Fruit fly (Drosophila melanogaster) S2 (cell line): ENCODE data around the gene CG42240.

Experiments
- CG8478 ChIP-seq: fragments of >200 bp; optimal IDR thresholded peaks from 2 replicates; lab custom pipeline; 2018
- CTCF ChIP-seq, 2 experiments: fragments of >200 bp; optimal IDR thresholded peaks; 2 replicates each; lab custom pipeline; 2018

Gene CG42240

DNA sequence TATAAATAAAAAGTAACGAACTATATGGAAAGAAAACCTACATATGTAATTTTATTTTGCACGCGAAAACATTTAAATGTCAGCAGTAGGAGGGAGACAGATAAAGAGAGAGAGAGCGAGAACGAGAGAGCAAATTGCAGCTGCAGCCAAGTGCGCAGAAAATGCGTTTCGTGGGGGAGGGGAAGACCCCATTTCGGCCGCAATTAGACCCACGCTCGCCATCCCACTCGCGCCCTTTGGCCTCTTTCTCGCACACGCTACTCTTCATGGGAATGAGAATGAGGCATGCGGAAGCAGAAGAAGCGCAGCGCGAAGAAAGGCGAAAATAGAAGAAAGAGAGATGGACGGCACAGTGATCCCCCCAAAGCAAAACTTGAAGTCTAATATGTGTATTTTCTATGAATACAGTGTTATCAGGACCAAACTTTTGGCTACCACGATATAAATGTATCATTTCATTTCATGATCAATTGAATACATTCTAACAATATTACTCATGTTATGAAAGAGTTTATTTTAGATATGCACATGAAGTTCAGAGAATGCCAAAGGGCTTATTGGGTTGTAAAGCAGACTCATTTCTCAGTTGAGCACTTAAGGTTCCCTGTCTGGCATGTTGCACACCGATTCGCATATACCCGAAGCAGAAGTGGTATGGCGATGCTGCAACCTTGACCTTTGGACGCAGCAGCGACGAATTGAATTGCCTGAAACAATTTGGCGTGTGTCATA, 2.5 kb downstream of the CG42240 start:
- TF ChIP-seq CG8478 (lab: Kevin White, UChicago) = no peak
- TF ChIP-seq CTCF (optimal IDR thresholded peaks at IDR 0.05; lab: Kevin White, UChicago) = no peak

DNA sequence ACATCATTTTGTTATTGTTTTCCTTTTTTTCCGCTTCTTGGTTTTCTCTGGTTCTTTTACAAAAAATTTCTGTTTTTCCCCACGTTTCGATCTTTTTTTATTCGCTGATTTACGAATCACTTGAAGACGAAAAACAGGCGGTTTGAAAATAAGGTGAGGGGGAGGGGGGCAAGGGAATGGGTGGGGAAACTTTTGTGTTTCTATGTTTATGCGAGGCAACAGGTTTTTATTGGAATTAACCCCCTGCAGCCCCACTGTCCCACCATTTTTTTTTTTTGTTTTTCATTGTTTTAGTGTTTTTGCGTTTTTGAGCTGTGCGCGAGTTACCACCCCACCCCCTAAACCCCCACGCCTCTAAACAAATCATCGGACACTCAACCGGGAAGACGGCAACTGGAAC, 4.3 kb downstream of the CG42240 start:
- no peak for TF ChIP-seq CG8478 (lab: Kevin White, UChicago)
- no peak for TF ChIP-seq CTCF (optimal IDR thresholded peaks at IDR 0.05; lab: Kevin White, UChicago)

DNA sequence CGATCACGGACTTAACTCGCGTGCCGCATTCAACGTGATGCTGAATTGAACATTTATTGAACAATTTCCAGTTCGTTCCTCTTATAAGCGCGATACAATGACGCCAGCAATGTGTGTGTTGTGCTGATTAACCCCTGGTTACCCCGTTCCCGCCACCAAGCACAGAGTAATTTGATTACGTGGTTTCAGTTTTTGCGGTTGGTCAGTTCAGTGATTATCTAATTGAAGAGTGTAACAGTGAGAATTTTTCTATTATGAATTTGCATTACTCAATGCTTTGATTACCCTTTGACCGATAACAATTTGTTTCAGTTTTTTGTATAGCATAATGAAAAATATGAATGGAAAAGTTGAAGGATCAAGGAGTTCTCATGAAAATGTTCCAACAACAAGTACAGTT, 7.1 kb downstream of the CG42240 start, which contains the start of gene CG3842:
Gene CG3842, plus strand, starts transcription at position 61 of the 400 bp plus-strand sequence.
- TF ChIP-seq CG8478 (lab: Kevin White, UChicago) = no peak
- no peak for TF ChIP-seq CTCF (optimal IDR thresholded peaks at IDR 0.05; lab: Kevin White, UChicago)

DNA sequence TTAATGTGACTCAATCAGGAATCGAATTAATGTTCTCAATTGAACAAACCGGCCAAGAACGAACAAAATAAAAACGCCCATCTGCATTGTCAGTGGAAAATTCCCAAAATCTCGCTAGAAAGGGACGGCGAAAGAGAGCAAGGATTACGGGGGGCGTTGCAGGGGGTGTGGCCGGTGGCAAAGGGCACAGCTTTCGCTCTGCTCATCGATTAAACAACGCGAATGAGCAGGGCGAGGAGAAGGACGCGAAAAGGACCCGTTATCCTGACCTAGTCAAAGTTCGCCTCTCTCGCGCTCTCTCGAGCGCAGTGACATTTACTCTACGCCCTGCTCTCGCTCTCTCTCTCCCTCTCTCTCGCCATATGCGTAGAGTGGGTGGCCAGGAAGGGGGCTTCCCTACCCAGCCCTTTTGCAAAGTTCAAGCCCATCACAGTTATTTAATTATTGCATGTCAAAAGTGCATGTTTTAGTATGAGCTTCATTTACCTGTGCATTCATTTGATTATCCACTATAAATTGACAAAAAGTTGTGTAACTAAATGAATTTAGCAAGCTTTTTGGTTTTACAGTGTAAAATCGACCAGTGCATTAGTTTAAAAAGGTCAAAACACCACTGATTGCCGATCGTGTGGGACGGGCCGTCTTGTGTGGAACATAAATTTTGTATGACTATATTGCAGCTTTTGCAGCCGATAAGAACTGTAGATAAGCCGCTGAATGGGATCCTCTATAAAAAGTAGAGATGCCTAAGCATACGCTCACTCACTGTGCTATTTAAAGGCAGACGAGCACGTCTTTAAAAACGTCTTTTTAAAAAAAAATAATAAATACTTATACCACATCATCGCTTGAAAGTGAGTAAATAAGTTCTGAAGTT, 8.3 kb downstream of the CG42240 start:
- TF ChIP-seq CG8478 (lab: Kevin White, UChicago) = no peak
- TF ChIP-seq CTCF (optimal IDR thresholded peaks at IDR 0.05; lab: Kevin White, UChicago) = no peak

DNA sequence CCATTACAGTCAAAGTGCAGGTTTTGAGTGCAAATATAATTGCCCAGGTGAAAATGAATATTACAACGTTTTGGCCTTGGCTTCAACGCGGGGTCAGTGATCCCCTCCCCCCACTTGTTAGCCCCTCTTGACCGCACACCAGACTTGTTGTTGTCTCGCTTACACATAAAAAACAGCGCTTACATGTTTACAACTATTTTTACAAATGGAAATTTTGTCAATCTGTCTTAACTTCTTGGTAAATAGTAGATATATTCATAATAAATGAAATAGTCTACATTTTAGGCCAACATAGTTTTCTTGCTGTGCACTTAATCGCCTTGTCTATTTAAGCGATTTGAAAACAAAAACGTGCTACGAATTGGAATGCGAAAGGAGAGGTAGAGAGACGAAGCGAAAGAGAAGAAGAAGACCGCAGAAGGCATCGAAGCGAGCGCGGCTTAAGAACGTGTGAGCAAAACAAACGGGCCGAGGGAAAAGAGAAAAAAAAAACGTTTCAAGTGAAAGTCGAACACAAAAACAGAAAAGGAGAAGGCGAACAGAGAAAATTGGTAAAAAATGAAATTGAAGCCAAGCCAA, 9.4 kb downstream of the CG42240 start:
- TF ChIP-seq CTCF (optimal IDR thresholded peaks at IDR 0.05; lab: Kevin White, UChicago) (no peak), CG8478 (lab: Kevin White, UChicago) (no peak)

DNA sequence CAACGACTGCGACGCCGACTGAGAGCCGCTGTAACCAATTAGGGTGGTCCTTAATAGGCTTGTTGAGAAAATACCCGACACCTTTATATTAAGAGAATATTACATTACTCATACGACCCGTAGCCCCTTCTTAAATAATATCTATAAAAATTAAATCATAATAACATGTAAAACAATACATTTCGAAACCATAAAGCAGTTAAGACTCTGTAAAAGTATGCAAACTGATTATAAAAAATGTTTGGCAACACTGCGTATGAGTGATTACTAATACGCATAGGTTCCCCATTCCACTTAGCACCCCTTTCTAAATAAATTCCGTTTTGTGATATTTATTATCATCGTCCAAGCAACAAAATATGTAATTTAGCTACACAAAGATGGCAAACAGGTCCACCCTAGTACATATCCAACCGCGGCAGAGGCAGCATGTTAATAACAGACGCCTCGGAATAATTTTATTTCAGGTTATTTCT, 10.0 kb downstream of the CG42240 start:
- TF ChIP-seq CTCF (optimal IDR thresholded peaks at IDR 0.05; lab: Kevin White, UChicago) (no peak), CG8478 (lab: Kevin White, UChicago) (no peak)

DNA sequence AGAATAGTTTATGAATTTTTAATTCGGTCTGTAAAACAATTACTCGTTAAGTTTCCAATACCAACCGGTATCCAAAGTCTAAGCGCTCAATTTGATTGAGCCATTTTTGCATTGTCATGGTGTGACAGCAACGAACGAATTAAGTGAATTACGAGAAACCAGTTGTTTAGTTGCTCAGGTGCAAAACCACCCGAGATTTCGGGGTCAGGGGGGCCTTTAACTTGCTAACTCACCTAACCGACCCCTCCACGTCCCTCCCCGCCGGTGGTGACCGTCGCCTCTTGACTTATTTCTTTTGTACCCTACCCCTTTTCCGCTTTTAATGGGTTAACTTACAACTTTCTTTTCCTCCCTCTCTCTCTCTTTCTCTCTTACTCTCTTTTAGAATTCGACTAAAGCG, 11.0 kb downstream of the CG42240 start:
- TF ChIP-seq CG8478 (lab: Kevin White, UChicago) (no peak), CTCF (optimal IDR thresholded peaks at IDR 0.05; lab: Kevin White, UChicago) (no peak)

DNA sequence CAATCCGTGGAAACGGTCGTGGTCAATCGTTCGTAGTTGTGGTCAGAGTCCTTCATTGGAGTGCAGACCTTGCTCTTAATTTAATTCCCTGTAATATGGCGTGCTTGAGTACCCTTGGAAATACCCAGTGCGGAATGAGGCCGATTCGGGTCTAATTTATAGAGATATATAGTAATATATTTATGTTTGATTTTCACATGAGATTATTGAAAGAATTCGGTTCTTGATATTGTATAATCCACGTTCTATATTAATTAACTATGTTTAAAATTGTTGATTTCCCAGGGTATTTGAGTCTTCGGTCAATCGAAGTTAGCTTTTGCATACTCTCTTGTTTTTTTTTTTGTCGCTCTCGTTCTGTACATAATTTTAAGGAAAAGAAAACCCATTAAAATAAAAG, 12.7 kb downstream of the CG42240 start:
- TF ChIP-seq CTCF (optimal IDR thresholded peaks at IDR 0.05; lab: Kevin White, UChicago) (no peak), CG8478 (lab: Kevin White, UChicago) (no peak)

DNA sequence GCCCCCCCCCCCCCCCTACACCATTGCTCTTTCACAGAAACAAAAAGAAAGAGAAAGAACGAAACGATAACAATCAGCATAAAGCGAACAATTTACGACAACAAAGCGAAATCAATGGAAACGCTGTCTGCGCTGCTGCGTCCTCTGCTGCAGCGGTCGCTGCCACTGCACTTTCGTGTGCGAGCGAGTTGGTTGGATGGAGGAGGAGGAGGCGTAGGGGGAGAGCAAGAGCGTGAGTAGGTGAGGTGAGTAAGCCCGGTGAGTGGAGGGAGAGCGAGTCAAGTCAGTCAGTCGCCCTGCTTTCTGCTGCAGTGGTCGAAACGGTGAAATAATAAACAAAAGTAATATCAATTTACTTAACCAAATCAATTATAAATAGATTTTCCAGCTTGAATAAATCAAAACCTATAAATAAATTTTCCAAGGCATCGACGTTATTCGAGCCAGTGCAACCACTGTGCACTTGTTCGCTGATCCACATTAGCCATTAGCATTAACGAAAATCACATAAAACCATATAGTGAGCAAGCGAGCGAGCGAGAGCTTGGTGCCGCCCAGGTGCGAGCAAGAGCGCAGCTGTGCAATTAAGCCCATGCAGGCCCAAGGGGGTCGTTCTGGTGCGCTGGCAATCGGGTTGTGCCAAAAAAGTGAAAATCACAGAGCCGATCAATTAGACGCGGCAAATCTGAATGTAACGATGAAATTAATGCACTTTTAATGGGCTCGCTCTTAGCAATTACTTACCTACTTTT, 13.3 kb downstream of the CG42240 start:
- TF ChIP-seq CTCF (optimal IDR thresholded peaks at IDR 0.05; lab: Kevin White, UChicago) (no peak), CG8478 (lab: Kevin White, UChicago) (no peak)

DNA sequence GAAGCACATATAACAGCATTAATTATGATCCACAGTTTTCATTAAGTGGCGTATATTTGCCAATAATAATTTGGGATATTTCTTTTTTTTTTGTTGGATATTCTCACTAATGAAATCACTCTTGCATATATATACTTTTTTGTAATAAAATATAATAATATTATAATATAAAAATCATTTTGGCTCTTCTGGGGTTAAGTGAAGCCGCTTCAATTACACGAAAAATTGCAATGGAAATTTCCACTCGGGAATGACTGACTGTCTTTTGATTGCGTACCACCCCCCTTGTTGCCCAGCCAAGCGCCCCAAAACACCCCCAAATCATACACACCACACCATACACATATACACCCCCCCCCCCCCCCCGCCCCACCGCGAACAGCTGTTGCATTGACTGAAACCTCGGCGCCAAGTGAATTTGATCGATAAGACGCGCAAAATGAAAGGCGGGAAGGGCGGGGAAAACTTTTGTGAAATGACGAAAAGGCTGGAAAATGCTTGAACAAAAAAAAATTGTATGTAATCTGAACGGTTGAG, 14.0 kb downstream of the CG42240 start:
- TF ChIP-seq CTCF (optimal IDR thresholded peaks at IDR 0.05; lab: Kevin White, UChicago) = no peak

DNA sequence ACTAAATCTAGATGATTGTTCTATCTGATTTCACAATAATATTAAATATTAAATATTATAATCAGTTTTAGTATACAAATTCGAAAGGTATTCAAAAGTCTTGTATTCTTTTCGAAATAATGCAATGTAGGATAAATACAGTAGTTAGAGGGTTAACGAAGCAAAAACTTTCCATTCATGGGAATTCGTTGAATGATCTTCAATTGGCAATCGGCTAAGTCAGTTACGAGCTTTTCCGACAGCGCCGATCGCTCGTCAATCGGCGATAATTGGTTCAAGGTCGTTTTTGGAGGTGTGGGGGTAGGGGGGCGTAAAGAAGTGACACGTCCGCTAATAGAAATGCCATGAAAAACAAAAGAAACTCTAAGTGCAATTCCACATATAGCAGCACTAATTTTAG, 15.5 kb downstream of the CG42240 start:
- TF ChIP-seq CTCF (optimal IDR thresholded peaks at IDR 0.05; lab: Kevin White, UChicago) = no peak
- TF ChIP-seq CG8478 (lab: Kevin White, UChicago) = no peak

DNA sequence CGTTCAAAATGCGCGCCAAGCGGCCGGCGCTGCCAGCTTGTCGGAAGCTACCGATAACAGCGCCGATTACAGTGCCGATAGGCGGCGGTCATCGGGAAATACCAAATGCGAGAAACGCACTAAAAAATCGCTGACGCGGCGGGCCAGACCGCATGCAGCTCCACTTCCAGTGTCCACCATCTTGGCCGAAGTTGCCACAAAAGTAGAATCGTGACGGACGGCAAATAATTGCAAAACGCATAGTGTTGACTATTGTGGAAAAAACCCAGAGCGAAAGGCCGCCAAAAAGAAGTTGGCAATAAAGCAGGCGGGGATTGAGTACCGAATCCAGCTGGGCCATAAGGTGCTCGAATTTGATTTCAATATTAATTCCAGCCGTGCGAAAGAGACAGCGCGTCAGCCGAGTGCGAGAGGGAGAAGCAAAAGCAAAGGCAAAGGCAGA, 16.3 kb downstream of the CG42240 start, which contains the start of gene CG3847:
Gene CG3847, plus strand, starts transcription at position 178 of the 442 bp plus-strand sequence.
- TF ChIP-seq CTCF (optimal IDR thresholded peaks at IDR 0.05; lab: Kevin White, UChicago) = peak in 1 of 2 experiments; percentile 56
- no peak for TF ChIP-seq CG8478 (lab: Kevin White, UChicago)

DNA sequence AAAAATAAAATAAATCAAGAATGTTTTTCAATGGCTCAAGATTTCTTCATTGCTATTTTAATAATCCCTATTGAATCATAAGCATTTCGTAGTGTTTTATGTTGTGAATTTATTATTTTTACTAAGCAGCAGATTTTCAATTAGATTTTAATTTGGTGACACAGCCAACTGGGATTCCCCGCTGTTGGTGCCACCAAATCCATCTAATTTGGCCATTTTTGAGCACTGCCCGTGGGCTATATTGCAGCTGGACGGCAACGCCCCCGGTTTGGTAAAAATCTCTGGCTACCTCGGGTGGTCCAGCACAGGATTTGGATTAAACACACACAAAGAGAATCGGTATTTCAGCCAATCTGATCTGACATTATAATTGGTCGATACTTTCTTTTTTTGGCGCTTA, 18.6 kb downstream of the CG42240 start:
- TF ChIP-seq CG8478 (lab: Kevin White, UChicago) (no peak), CTCF (optimal IDR thresholded peaks at IDR 0.05; lab: Kevin White, UChicago) (no peak)

DNA sequence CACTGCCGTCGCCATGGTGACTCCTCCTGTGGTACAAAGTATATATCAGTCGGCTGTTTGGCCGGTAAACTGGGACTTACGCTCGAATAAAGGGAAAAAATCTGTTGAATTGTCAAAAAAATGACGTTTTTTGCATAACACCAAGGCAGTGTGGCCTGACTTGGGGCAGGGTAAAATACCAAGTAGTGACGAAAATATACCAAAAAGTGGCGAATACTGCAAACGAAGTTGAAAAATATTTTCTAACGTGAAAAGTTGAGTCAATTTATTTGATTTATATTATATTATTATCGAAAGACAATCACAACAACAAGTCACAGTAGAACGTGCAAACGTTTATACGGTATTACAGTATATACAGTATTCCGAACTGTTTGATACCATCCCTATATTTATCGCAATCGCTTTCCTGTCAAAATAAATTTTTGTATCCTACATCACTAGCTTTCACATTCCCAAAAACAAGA, 19.6 kb downstream of the CG42240 start, which contains the start of the genes ND-B16.6 and kdn:
Gene ND-B16.6, minus strand, starts transcription at position 189 of the 467 bp plus-strand sequence.
Gene kdn, plus strand, starts transcription at position 417 of the 467 bp plus-strand sequence.
- TF ChIP-seq CG8478 (lab: Kevin White, UChicago) = no peak
- TF ChIP-seq CTCF (optimal IDR thresholded peaks at IDR 0.05; lab: Kevin White, UChicago) = no peak
